Fruit fly (Drosophila melanogaster): ENCODE results near the gene Mettl2.
A peak's percentile ranks its signal among the peaks of the same experiment; 100 is the strongest.

Gene Mettl2

dm6 chr3L:1636886-1637285 lies 2.1 kb downstream of the Mettl2 start:
- TF ChIP-seq CG7045 (GFP tag; optimal IDR thresholded peaks at IDR 0.05) (no peak), CG7101 (tag; optimal IDR thresholded peaks at IDR 0.05) (no peak), Hr96 (GFP tag; optimal IDR thresholded peaks at IDR 0.05) (no peak), cnc (optimal IDR thresholded peaks at IDR 0.05) (no peak), CG33017 (tag; optimal IDR thresholded peaks at IDR 0.05) (no peak)

dm6 chr3L:1629064-1629777 lies 9.8 kb downstream of the Mettl2 start, which contains the start of gene GC:
Gene GC (minus strand): TSS chr3L:1629301.
- no peak for TF ChIP-seq CG12768 (GFP tag; optimal IDR thresholded peaks at IDR 0.05)
- TF ChIP-seq CG7101 (tag; optimal IDR thresholded peaks at IDR 0.05) = no peak
- no peak for TF ChIP-seq cnc (optimal IDR thresholded peaks at IDR 0.05)
- no peak for TF ChIP-seq pad (GFP tag; optimal IDR thresholded peaks at IDR 0.05)
- TF ChIP-seq CG11617 (GFP tag; optimal IDR thresholded peaks at IDR 0.05) = no peak
- TF ChIP-seq CG14711 (tag; optimal IDR thresholded peaks at IDR 0.05) = no peak
- no peak for TF ChIP-seq ovo (GFP tag; optimal IDR thresholded peaks at IDR 0.05)
- no peak for TF ChIP-seq Mnt (GFP tag; optimal IDR thresholded peaks at IDR 0.05)
- TF ChIP-seq CG5204 (GFP tag; optimal IDR thresholded peaks at IDR 0.05) = no peak
- TF ChIP-seq Clk (GFP tag; optimal IDR thresholded peaks at IDR 0.05) = no peak
- no peak for TF ChIP-seq cic (GFP tag; optimal IDR thresholded peaks at IDR 0.05)
- no peak for TF ChIP-seq CG33017 (tag; optimal IDR thresholded peaks at IDR 0.05)
- no peak for TF ChIP-seq Crg-1 (GFP tag; optimal IDR thresholded peaks at IDR 0.05)
- TF ChIP-seq toe (GFP tag; optimal IDR thresholded peaks at IDR 0.05) = no peak
- no peak for TF ChIP-seq CG1620 (GFP tag; optimal IDR thresholded peaks at IDR 0.05)
- no peak for TF ChIP-seq bab1 (GFP tag; optimal IDR thresholded peaks at IDR 0.05)
- no peak for TF ChIP-seq kay (GFP tag; ENCODE audit: borderline replicate concordance)
- TF ChIP-seq tj (GFP tag; optimal IDR thresholded peaks at IDR 0.05) = no peak
- no peak for TF ChIP-seq Hr96 (GFP tag; optimal IDR thresholded peaks at IDR 0.05)
- no peak for TF ChIP-seq CG7045 (GFP tag; optimal IDR thresholded peaks at IDR 0.05)

DNA sequence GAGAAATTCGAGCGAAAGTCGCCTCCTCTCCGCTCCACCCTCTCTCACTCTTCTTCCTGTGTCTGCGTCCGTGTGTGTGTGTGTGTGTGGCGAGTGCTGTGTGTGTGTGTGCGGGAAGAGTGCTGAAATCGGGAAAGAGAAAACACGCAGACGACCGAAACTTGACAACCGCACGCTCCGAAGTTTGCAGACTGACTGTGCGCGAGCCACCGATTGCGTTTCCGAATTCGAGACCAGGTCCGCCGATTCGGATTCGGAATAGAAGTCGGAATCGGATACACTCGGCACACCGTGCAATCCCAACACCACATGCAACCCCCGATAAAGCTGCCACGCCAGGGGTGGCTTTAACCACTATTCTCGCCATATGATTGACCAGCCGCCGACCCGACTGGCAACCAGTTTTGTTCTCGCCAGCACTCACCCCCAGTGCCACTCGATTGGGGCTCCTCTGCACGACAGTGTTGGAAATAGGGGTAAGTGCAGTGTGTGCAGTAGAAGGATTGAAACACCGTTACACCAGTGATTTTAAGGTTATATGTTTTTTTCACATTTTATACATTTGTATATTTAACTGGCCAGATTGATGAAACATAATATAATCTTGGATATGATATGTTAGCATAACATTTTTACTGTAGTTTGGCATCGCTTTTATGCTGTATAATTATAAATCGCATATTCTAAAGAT lies 10.7 kb downstream of the Mettl2 start, which contains the start of gene CG13928:
TSS of gene CG13928 (minus strand) at position 202 of the 691 bp plus-strand sequence.
- TF ChIP-seq CG1620 (GFP tag; optimal IDR thresholded peaks at IDR 0.05) (no peak), CG7101 (tag; optimal IDR thresholded peaks at IDR 0.05) (no peak), toe (GFP tag; optimal IDR thresholded peaks at IDR 0.05) (peak; percentile 44), CG7045 (GFP tag; optimal IDR thresholded peaks at IDR 0.05) (peak; percentile 13), kay (GFP tag; ENCODE audit: borderline replicate concordance) (no peak), bab1 (GFP tag; optimal IDR thresholded peaks at IDR 0.05) (no peak), CG11617 (GFP tag; optimal IDR thresholded peaks at IDR 0.05) (no peak), cic (GFP tag; optimal IDR thresholded peaks at IDR 0.05) (peak; percentile 35), CG5204 (GFP tag; optimal IDR thresholded peaks at IDR 0.05) (peak; percentile 35), Clk (GFP tag; optimal IDR thresholded peaks at IDR 0.05) (peak; percentile 50)

DNA sequence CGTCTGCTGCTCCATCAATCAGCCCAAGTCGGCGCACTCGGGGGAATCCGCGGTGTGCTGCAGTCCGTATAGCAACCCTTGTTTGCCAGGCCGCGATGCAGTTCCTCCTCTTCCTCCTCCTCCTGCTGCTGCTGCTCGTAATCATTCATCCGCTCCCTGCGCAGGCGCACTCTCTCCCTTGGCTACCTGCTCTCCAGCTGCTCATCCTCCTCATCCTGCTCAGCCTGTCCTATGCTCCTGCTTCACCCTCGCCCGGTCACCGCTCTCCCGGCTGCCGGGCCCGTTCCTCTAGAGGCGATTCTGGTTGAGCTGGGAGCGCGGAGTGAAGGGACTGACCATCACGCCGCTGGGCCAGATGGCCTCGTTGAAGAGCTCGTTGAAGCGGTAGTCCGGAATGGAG lies 12.1 kb downstream of the Mettl2 start:
- no peak for TF ChIP-seq CG33017 (tag; optimal IDR thresholded peaks at IDR 0.05)
- TF ChIP-seq bab1 (GFP tag; optimal IDR thresholded peaks at IDR 0.05) = no peak
- TF ChIP-seq ovo (GFP tag; optimal IDR thresholded peaks at IDR 0.05) = no peak
- no peak for TF ChIP-seq cnc (optimal IDR thresholded peaks at IDR 0.05)
- TF ChIP-seq CG1620 (GFP tag; optimal IDR thresholded peaks at IDR 0.05) = no peak
- TF ChIP-seq Crg-1 (GFP tag; optimal IDR thresholded peaks at IDR 0.05) = no peak

dm6 chr3L:1618116-1618727 lies 20.8 kb downstream of the Mettl2 start, which contains the start of the genes CG13926, ABCB7 and CG33230:
Gene CG13926 (minus strand): TSS chr3L:1618158.
Gene ABCB7 (plus strand): TSS chr3L:1618414.
Gene CG33230 (plus strand): TSS chr3L:1618414.
- TF ChIP-seq tj (GFP tag; optimal IDR thresholded peaks at IDR 0.05) (peak; percentile 60), Hr96 (GFP tag; optimal IDR thresholded peaks at IDR 0.05) (peak; percentile 63), bab1 (GFP tag; optimal IDR thresholded peaks at IDR 0.05) (peak; percentile 67), cnc (optimal IDR thresholded peaks at IDR 0.05) (no peak), Crg-1 (GFP tag; optimal IDR thresholded peaks at IDR 0.05) (peak; percentile 18), toe (GFP tag; optimal IDR thresholded peaks at IDR 0.05) (peak; percentile 24), ovo (GFP tag; optimal IDR thresholded peaks at IDR 0.05) (peak; percentile 23), CG5204 (GFP tag; optimal IDR thresholded peaks at IDR 0.05) (peak; percentile 45), kay (GFP tag; ENCODE audit: borderline replicate concordance) (no peak), CG7101 (tag; optimal IDR thresholded peaks at IDR 0.05) (peak; percentile 25), CG12768 (GFP tag; optimal IDR thresholded peaks at IDR 0.05) (peak; percentile 48), pad (GFP tag; optimal IDR thresholded peaks at IDR 0.05) (peak; percentile 10), Clk (GFP tag; optimal IDR thresholded peaks at IDR 0.05) (no peak), cic (GFP tag; optimal IDR thresholded peaks at IDR 0.05) (no peak), CG1620 (GFP tag; optimal IDR thresholded peaks at IDR 0.05) (peak; percentile 27), CG11617 (GFP tag; optimal IDR thresholded peaks at IDR 0.05) (peak; percentile 66), CG14711 (tag; optimal IDR thresholded peaks at IDR 0.05) (peak; percentile 55), CG7045 (GFP tag; optimal IDR thresholded peaks at IDR 0.05) (peak; percentile 15), Mnt (GFP tag; optimal IDR thresholded peaks at IDR 0.05) (peak; percentile 70), CG33017 (tag; optimal IDR thresholded peaks at IDR 0.05) (no peak)

Measured in whole organism, adult.